Fruit fly (Drosophila melanogaster): Measurements from ENCODE around the gene Rev1.
A peak's percentile ranks its signal among the peaks of the same experiment; 100 is the strongest.

The Rev1 gene

DNA sequence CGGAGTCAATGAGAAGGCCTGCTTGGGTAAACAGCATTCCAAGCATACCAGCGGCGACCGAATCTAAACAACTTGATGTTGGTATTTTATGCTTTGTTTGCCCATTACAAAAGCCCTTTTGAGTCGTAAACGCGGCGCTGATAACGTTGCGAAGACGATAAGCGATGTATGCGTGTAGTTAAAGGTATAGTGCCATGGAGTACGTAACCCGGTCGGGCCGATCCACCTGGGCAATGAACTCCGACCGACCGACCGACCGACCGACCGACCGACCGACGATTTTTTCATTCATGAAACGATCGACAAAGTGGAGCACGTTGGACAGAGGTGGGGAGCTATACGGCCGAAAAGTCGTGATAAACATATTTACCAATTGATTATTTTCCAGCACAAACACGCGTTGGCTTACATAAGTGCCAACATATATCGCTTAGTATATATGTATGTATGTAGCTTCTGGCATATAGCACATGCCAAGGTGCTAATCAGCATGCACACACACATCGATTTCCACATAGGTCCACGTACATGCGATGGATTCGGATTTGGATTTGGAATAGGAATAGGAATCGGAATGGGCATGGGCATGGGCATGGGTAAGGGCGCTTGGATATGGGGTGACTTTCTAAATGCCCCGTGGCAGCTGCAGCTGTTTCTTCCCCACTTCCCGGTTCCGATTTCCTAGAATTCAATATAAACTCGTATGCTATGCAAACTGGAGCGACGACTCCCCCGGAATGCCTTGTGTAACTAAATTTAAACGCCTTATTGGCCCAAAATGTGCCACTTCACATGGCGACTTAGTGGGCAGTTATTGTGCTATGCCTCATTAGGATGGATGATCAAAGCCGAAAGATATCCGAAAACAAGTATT, 11.1 kb upstream of the Rev1 start (continued):
- TF ChIP-seq twi (tag; optimal IDR thresholded peaks at IDR 0.05) (no peak), Pdp1 (GFP tag; optimal IDR thresholded peaks at IDR 0.05) (peak in 1 of 2 experiments; percentile 96), Max (GFP tag; optimal IDR thresholded peaks at IDR 0.05) (no peak), slbo (GFP tag; IDR thresholded peaks at IDR 0.05) (no peak), CG11093 (GFP tag; IDR thresholded peaks at IDR 0.05) (no peak), CG31224 (GFP tag; IDR thresholded peaks at IDR 0.05) (no peak), p53 (GFP tag; optimal IDR thresholded peaks at IDR 0.05) (peak; percentile 24), Dip2 (GFP tag; IDR thresholded peaks at IDR 0.05) (no peak), CG2712 (tag; optimal IDR thresholded peaks at IDR 0.05) (no peak), cwo (GFP tag; optimal IDR thresholded peaks at IDR 0.05) (peak; percentile 74), dan (GFP tag; IDR thresholded peaks at IDR 0.05) (no peak), CG6254 (GFP tag; optimal IDR thresholded peaks at IDR 0.05) (no peak), Doc3 (GFP tag; IDR thresholded peaks at IDR 0.05; ENCODE audit: partially characterized antibody) (no peak), D19A (tag; optimal IDR thresholded peaks at IDR 0.05) (no peak), CG1792 (GFP tag; optimal IDR thresholded peaks at IDR 0.05) (no peak), trem (tag; optimal IDR thresholded peaks at IDR 0.05) (no peak), CG2116 (GFP tag; optimal IDR thresholded peaks at IDR 0.05) (peak; percentile 0), Aef1 (GFP tag; IDR thresholded peaks at IDR 0.05) (no peak), CG14965 (GFP tag; optimal IDR thresholded peaks at IDR 0.05; ENCODE audit: borderline replicate concordance) (peak; percentile 22), CG11398 (GFP tag; optimal IDR thresholded peaks at IDR 0.05) (no peak), da (GFP tag; optimal IDR thresholded peaks at IDR 0.05) (peak; percentile 26), CG17359 (tag; optimal IDR thresholded peaks at IDR 0.05) (no peak), YL-1 (GFP tag; optimal IDR thresholded peaks at IDR 0.05) (peak; percentile 29), nerfin-1 (tag; optimal IDR thresholded peaks at IDR 0.05) (no peak), gce (GFP tag; IDR thresholded peaks at IDR 0.05) (peak; percentile 4; the same call in 1 of the 3 replicates), cas (GFP tag; IDR thresholded peaks at IDR 0.05) (0 out of 2 replicates have a peak, but pooled peaks have one; percentile 7), sc (optimal IDR thresholded peaks at IDR 0.05) (no peak), sc (GFP tag; optimal IDR thresholded peaks at IDR 0.05) (no peak), CG33557 (GFP tag; optimal IDR thresholded peaks at IDR 0.05) (no peak), Oli (tag; optimal IDR thresholded peaks at IDR 0.05) (no peak), gsb-n (tag; optimal IDR thresholded peaks at IDR 0.05) (no peak), CG31388 (GFP tag; optimal IDR thresholded peaks at IDR 0.05) (no peak), odd (GFP tag; optimal IDR thresholded peaks at IDR 0.05) (peak; percentile 68), CG10366 (GFP tag; IDR thresholded peaks at IDR 0.05) (no peak), CG16815 (GFP tag; optimal IDR thresholded peaks at IDR 0.05) (no peak), CG10959 (GFP tag; IDR thresholded peaks at IDR 0.05) (0 out of 2 replicates have a peak, but pooled peaks have one; percentile 2), Bdp1 (GFP tag; optimal IDR thresholded peaks at IDR 0.05) (peak; percentile 25), NFAT (GFP tag; IDR thresholded peaks at IDR 0.05) (peak; percentile 5; the same call in 1 of the 2 replicates), CG8089 (GFP tag; optimal IDR thresholded peaks at IDR 0.05) (no peak), CG4820 (GFP tag; optimal IDR thresholded peaks at IDR 0.05) (no peak), CG7271 (tag; optimal IDR thresholded peaks at IDR 0.05) (no peak), CG10462 (GFP tag; optimal IDR thresholded peaks at IDR 0.05) (no peak), salm (tag; optimal IDR thresholded peaks at IDR 0.05) (no peak), ap (GFP tag; IDR thresholded peaks at IDR 0.05) (0 out of 2 replicates have a peak, but pooled peaks have one; percentile 2), ken (GFP tag; IDR thresholded peaks at IDR 0.05) (no peak), ewg (GFP tag; optimal IDR thresholded peaks at IDR 0.05) (no peak), lola (GFP tag; optimal IDR thresholded peaks at IDR 0.05) (no peak), bsh (GFP tag; optimal IDR thresholded peaks at IDR 0.05) (no peak), CG12155 (GFP tag; optimal IDR thresholded peaks at IDR 0.05) (no peak)
